Fruit fly (Drosophila melanogaster) whole organism, prepupa: ENCODE measurements around the gene CG12672.

Experiments used
- Blimp-1 ChIP-seq: fragments of 200-800 bp; sonication (Bioruptor generic); optimal IDR thresholded peaks from 3 replicates; lab custom pipeline; 2017; ENCODE audit warnings: missing biosample characterization, missing genetic modification characterization, mild to moderate bottlenecking, moderate library complexity, missing genetic modification reagents
- CG10631 ChIP-seq: fragments of 200-800 bp; sonication (Bioruptor generic); optimal IDR thresholded peaks from 2 replicates; lab custom pipeline; 2016; ENCODE audit warnings: missing biosample characterization, missing genetic modification characterization
- CG11762 ChIP-seq: fragments of 200-800 bp; sonication (Bioruptor generic); optimal IDR thresholded peaks from 3 replicates; lab custom pipeline; 2016; ENCODE audit warnings: missing biosample characterization, missing genetic modification characterization; ENCODE audit not compliant: insufficient read depth
- CG11902 ChIP-seq: fragments of 200-800 bp; sonication (Bioruptor generic); optimal IDR thresholded peaks from 3 replicates; lab custom pipeline; 2016; ENCODE audit warnings: missing biosample characterization, missing genetic modification characterization
- CG1621 ChIP-seq: fragments of 200-800 bp; sonication (Bioruptor generic); optimal IDR thresholded peaks from 3 replicates; lab custom pipeline; 2018; ENCODE audit warnings: missing biosample characterization, mild to moderate bottlenecking, missing genetic modification characterization
- CG32006 ChIP-seq: fragments of 200-800 bp; sonication (Bioruptor generic); optimal IDR thresholded peaks from 3 replicates; lab custom pipeline; 2017; ENCODE audit warnings: missing biosample characterization, mild to moderate bottlenecking, missing genetic modification characterization
- CG4318 ChIP-seq: fragments of 200-800 bp; sonication (Bioruptor generic); optimal IDR thresholded peaks from 3 replicates; lab custom pipeline; 2017; ENCODE audit warnings: missing biosample characterization, mild to moderate bottlenecking, missing genetic modification characterization
- CG6163 ChIP-seq: fragments of 200-800 bp; sonication (Bioruptor generic); IDR thresholded peaks from 3 replicates; pipeline ENCODE4 v1.3.6; 2022; ENCODE audit warnings: missing biosample characterization, missing genetic modification characterization
- CG6792 ChIP-seq: fragments of 200-800 bp; sonication (Bioruptor generic); optimal IDR thresholded peaks from 3 replicates; lab custom pipeline; 2016; ENCODE audit warnings: missing biosample characterization, missing genetic modification characterization
- CG7368 ChIP-seq: fragments of 200-800 bp; sonication (Bioruptor generic); optimal IDR thresholded peaks from 3 replicates; lab custom pipeline; 2016; ENCODE audit warnings: missing biosample characterization, missing genetic modification characterization
- CG8119 ChIP-seq: fragments of 200-800 bp; sonication (Bioruptor generic); IDR thresholded peaks from 3 replicates; pipeline ENCODE4 v1.3.6; 2022; ENCODE audit warnings: missing biosample characterization, missing genetic modification characterization
- CG8319 ChIP-seq: fragments of 200-800 bp; sonication (Bioruptor generic); optimal IDR thresholded peaks from 3 replicates; lab custom pipeline; 2016; ENCODE audit warnings: missing biosample characterization, missing genetic modification characterization
- CG8632 ChIP-seq: fragments of 200-800 bp; sonication (Bioruptor generic); optimal IDR thresholded peaks from 3 replicates; lab custom pipeline; 2016; ENCODE audit warnings: missing biosample characterization, missing genetic modification characterization
- CG9139 ChIP-seq: fragments of 200-800 bp; sonication (Bioruptor generic); optimal IDR thresholded peaks from 3 replicates; lab custom pipeline; 2017; ENCODE audit warnings: missing biosample characterization, mild to moderate bottlenecking, missing genetic modification characterization
- Eip78C ChIP-seq: fragments of 200-800 bp; sonication (Bioruptor generic); peaks from one replicate; lab custom pipeline; 2016; ENCODE audit warnings: missing biosample characterization, missing genetic modification characterization
- Ets21C ChIP-seq: fragments of 200-800 bp; sonication (Bioruptor generic); optimal IDR thresholded peaks from 3 replicates; lab custom pipeline; 2016; ENCODE audit warnings: missing biosample characterization, missing genetic modification characterization
- Ets96B ChIP-seq: fragments of 200-800 bp; optimal IDR thresholded peaks from 2 replicates; lab custom pipeline; 2019; ENCODE audit warnings: missing biosample characterization, mild to moderate bottlenecking, missing genetic modification characterization, moderate library complexity
- Gug ChIP-seq: fragments of 200-800 bp; sonication (Bioruptor generic); IDR thresholded peaks from 2 replicates; pipeline ENCODE4 v1.3.6; 2022; ENCODE audit warnings: missing biosample characterization, missing genetic modification characterization
- Hr38 ChIP-seq: sonication (Bioruptor generic); optimal IDR thresholded peaks from 2 replicates; lab custom pipeline; 2016; ENCODE audit warnings: missing biosample characterization, missing genetic modification characterization
- Lpt ChIP-seq: fragments of 200-800 bp; sonication (Bioruptor generic); optimal IDR thresholded peaks from 3 replicates; lab custom pipeline; 2016; ENCODE audit warnings: missing biosample characterization, missing genetic modification characterization
- Met ChIP-seq: fragments of 200-800 bp; sonication (Bioruptor generic); optimal IDR thresholded peaks from 3 replicates; lab custom pipeline; 2016; ENCODE audit warnings: missing biosample characterization, missing genetic modification characterization
- achi ChIP-seq: fragments of 200-800 bp; sonication (Bioruptor generic); optimal IDR thresholded peaks from 3 replicates; lab custom pipeline; 2016; ENCODE audit warnings: missing biosample characterization, missing genetic modification characterization
- acj6 ChIP-seq: fragments of 200-800 bp; sonication (Bioruptor generic); optimal IDR thresholded peaks from 3 replicates; lab custom pipeline; 2016; ENCODE audit warnings: missing biosample characterization, missing genetic modification characterization
- eg ChIP-seq: fragments of 200-800 bp; sonication (Bioruptor generic); IDR thresholded peaks from 3 replicates; pipeline ENCODE4 v1.3.6; 2022; ENCODE audit warnings: missing biosample characterization, missing genetic modification characterization
- fd59A ChIP-seq: fragments of 200-800 bp; sonication (Bioruptor generic); optimal IDR thresholded peaks from 2 replicates; lab custom pipeline; 2017; ENCODE audit warnings: missing biosample characterization, mild to moderate bottlenecking, missing genetic modification characterization, missing genetic modification reagents
- fd85E ChIP-seq: fragments of 200-800 bp; sonication (Bioruptor generic); optimal IDR thresholded peaks from 3 replicates; lab custom pipeline; 2016; ENCODE audit warnings: missing biosample characterization, missing genetic modification characterization
- fkh ChIP-seq: fragments of 200-800 bp; sonication (Bioruptor generic); optimal IDR thresholded peaks from 3 replicates; lab custom pipeline; 2017; ENCODE audit warnings: missing biosample characterization, mild to moderate bottlenecking, missing genetic modification characterization, moderate library complexity
- lz ChIP-seq: fragments of 200-800 bp; sonication (Bioruptor generic); optimal IDR thresholded peaks from 3 replicates; lab custom pipeline; 2016; ENCODE audit warnings: missing biosample characterization, missing genetic modification characterization
- net ChIP-seq: fragments of 200-800 bp; sonication (Bioruptor generic); optimal IDR thresholded peaks from 3 replicates; lab custom pipeline; 2016; ENCODE audit warnings: missing biosample characterization, missing genetic modification characterization
- pdm3 ChIP-seq: fragments of 200-800 bp; sonication (Bioruptor generic); optimal IDR thresholded peaks from 3 replicates; lab custom pipeline; 2016; ENCODE audit warnings: missing biosample characterization, missing genetic modification characterization
- salr ChIP-seq, 2 experiments: fragments of 200-800 bp; sonication (Bioruptor generic); optimal IDR thresholded peaks; 3 replicates each; lab custom pipeline; 2016 to 2018; ENCODE audit warnings: missing biosample characterization in 2 of 2, missing genetic modification characterization in 2 of 2, mild to moderate bottlenecking in 1 of 2
- spab ChIP-seq: fragments of 200-800 bp; sonication (Bioruptor generic); optimal IDR thresholded peaks from 2 replicates; lab custom pipeline; 2017; ENCODE audit warnings: missing biosample characterization, mild to moderate bottlenecking, missing genetic modification characterization, missing genetic modification reagents
- svp ChIP-seq: fragments of 200-800 bp; sonication (Bioruptor generic); peaks from one replicate; lab custom pipeline; 2016; ENCODE audit warnings: missing biosample characterization, missing genetic modification characterization

CG12672 gene

dm6 chrX:18009438-18009837 lies 2.0 kb upstream of the CG12672 start:
- TF ChIP-seq Gug = no peak
- TF ChIP-seq fkh (GFP tag; lab: Kevin White, UChicago) = no peak
- no peak for TF ChIP-seq pdm3 (GFP tag; lab: Kevin White, UChicago)
- no peak for TF ChIP-seq CG9139 (GFP tag; lab: Kevin White, UChicago)
- no peak for TF ChIP-seq spab (GFP tag; lab: Kevin White, UChicago)
- no peak for TF ChIP-seq CG6163 (GFP tag; lab: Robert Waterston, UW)
- TF ChIP-seq Ets96B (tag; lab: Kevin White, UChicago) = no peak
- TF ChIP-seq CG6792 (GFP tag; lab: Kevin White, UChicago) = no peak
- no peak for TF ChIP-seq salr (GFP tag; optimal IDR thresholded peaks at IDR 0.05; lab: Kevin White, UChicago)
- no peak for TF ChIP-seq CG8119 (GFP tag; lab: Robert Waterston, UW)
- no peak for TF ChIP-seq achi
- no peak for TF ChIP-seq CG10631 (GFP tag; lab: Kevin White, UChicago)
- no peak for TF ChIP-seq CG11762 (GFP tag; lab: Kevin White, UChicago)
- TF ChIP-seq Met (GFP tag; lab: Kevin White, UChicago) = no peak
- TF ChIP-seq CG7368 (GFP tag; lab: Kevin White, UChicago) = no peak
- TF ChIP-seq lz (GFP tag; lab: Kevin White, UChicago) = no peak
- no peak for TF ChIP-seq CG4318 (GFP tag; lab: Kevin White, UChicago)

dm6 chrX:18003772-18004569 lies 3.4 kb downstream of the CG12672 start:
- TF ChIP-seq fd85E (GFP tag; lab: Kevin White, UChicago) (no peak), CG11762 (GFP tag; lab: Kevin White, UChicago) (no peak), CG4318 (GFP tag; lab: Kevin White, UChicago) (no peak), CG8632 (no peak), CG1621 (tag; lab: Kevin White, UChicago) (no peak), lz (GFP tag; lab: Kevin White, UChicago) (no peak), svp (GFP tag; lab: Kevin White, UChicago) (peak; percentile 34), salr (GFP tag; optimal IDR thresholded peaks at IDR 0.05; lab: Kevin White, UChicago) (no peak), Lpt (GFP tag; lab: Kevin White, UChicago) (no peak), Hr38 (GFP tag; lab: Kevin White, UChicago) (no peak), Eip78C (GFP tag; lab: Kevin White, UChicago) (peak; percentile 12), CG8319 (no peak)

- TF ChIP-seq acj6 (GFP tag; lab: Kevin White, UChicago) = no peak
- TF ChIP-seq CG32006 (GFP tag; lab: Kevin White, UChicago) = no peak
- no peak for TF ChIP-seq CG6792 (GFP tag; lab: Kevin White, UChicago)
- TF ChIP-seq Ets21C (GFP tag; lab: Kevin White, UChicago) = no peak
- no peak for TF ChIP-seq svp (GFP tag; lab: Kevin White, UChicago)
- no peak for TF ChIP-seq Met (GFP tag; lab: Kevin White, UChicago)
Measured at dm6 chrX:17995535-17995934, 11.9 kb downstream of the CG12672 start.

- TF ChIP-seq lz (GFP tag; lab: Kevin White, UChicago) (no peak), eg (0 out of 3 replicates have a peak, but pooled peaks have one; percentile 22), Lpt (GFP tag; lab: Kevin White, UChicago) (no peak), CG8319 (no peak), achi (peak; percentile 30), CG1621 (tag; lab: Kevin White, UChicago) (no peak), fd59A (GFP tag; lab: Kevin White, UChicago) (no peak), CG11902 (GFP tag; lab: Kevin White, UChicago) (no peak), net (GFP tag; lab: Kevin White, UChicago) (no peak), CG6163 (GFP tag; lab: Robert Waterston, UW) (0 out of 3 replicates have a peak, but pooled peaks have one; percentile 19), Blimp-1 (GFP tag; lab: Kevin White, UChicago) (no peak), svp (GFP tag; lab: Kevin White, UChicago) (peak; percentile 13), Eip78C (GFP tag; lab: Kevin White, UChicago) (peak; percentile 11)
- TF ChIP-seq, all 60 proteins: peak for 5
Measured at dm6 chrX:17968134-17968533, 39.3 kb downstream of the CG12672 start.
